Worm (Caenorhabditis elegans) whole organism, L3 larva: ENCODE results near the gene ZK355.3.

ENCODE experiments used
- ZK546.5 ChIP-seq: sonication (generic microtip); optimal IDR thresholded peaks from 2 replicates; lab custom pipeline; 2017; ENCODE audit warnings: missing biosample characterization, missing genetic modification characterization
- nhr-77 ChIP-seq: fragments of 150-350 bp; optimal IDR thresholded peaks from 2 replicates; lab custom pipeline; 2014; ENCODE audit warnings: missing biosample characterization, missing genetic modification characterization
- pqm-1 ChIP-seq: fragments of 150-350 bp; optimal IDR thresholded peaks from 2 replicates; lab custom pipeline; 2017; ENCODE audit warnings: missing biosample characterization, missing genetic modification characterization, inconsistent platforms
- ztf-11 ChIP-seq: fragments of 150-350 bp; optimal IDR thresholded peaks from 2 replicates; lab custom pipeline; 2014; ENCODE audit warnings: missing biosample characterization, missing genetic modification characterization

DNA sequence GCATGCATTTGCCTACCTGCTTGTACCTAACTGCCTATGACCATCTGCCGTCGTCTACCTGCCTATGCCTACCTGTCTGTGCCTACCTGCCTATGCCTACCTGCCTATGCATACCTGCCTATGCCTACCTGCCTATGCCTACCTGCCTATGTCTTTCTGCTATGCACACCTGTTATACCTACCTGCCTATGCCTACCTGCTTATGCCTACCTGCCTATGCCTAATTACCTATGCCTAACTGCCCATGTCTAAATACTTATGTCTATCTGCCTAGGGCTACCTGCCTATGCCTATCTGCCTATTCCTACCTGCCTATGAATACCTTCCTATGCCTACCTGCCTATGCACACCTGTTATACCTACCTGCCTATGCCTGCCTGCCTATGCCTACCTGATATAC is 38.9 kb upstream of the ZK355.3 start:
- TF ChIP-seq ZK546.5 (tag; lab: Kevin White, UChicago) (no peak), ztf-11 (tag; lab: Kevin White, UChicago) (no peak), pqm-1 (tag; lab: Kevin White, UChicago) (no peak), nhr-77 (tag; lab: Kevin White, UChicago) (no peak)
